Worm (Caenorhabditis elegans) whole organism, L4/young adult: ENCODE measurements around the gene lpr-6.

ENCODE experiments used
- W03F9.2 ChIP-seq: fragments of 150-350 bp; optimal IDR thresholded peaks from 2 replicates; lab custom pipeline; 2014; ENCODE audit warnings: missing biosample characterization, missing genetic modification characterization
- him-1 ChIP-seq: sonication (generic microtip); optimal IDR thresholded peaks from 2 replicates; lab custom pipeline; 2016; ENCODE audit warnings: missing genotype, missing genetic modification reagents, missing genetic modification characterization, missing compliant biosample characterization

DNA sequence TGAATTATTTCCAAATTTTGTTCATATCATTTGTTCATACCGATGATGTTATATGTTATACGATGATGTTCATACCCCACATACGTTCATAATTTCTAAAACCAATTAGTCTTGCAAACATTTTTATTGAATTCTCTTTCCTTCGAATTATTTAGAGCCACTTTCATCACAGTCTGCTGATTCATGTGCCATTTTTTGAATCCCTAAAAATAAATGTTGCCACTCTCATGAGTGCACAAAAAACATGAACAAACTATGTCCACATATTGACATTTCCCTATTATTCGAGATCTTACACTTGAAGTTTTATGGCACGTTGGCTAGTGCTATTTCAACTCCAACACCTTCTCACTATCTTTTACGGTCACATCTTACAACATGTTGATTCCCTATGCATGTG is 47.3 kb downstream of the lpr-6 start, which contains the start of gene clc-17:
- TF ChIP-seq him-1 (tag; lab: Kevin White, UChicago) (no peak), W03F9.2 (tag; lab: Kevin White, UChicago) (no peak)
